Worm (Caenorhabditis elegans): ENCODE measurements around the gene T25D3.3.
A peak's percentile ranks its signal among the peaks of the same experiment; 100 is the strongest.

T25D3.3 gene

ce11 chrII:128929-129328 is 23.5 kb upstream of the T25D3.3 start, which contains the start of gene srd-3:
Gene srd-3 (minus strand): TSS chrII:129029.
- TF ChIP-seq R02D3.7 (tag; optimal IDR thresholded peaks at IDR 0.05) (no peak), skn-1 (tag; optimal IDR thresholded peaks at IDR 0.05) (no peak), C34F6.9 (tag; optimal IDR thresholded peaks at IDR 0.05) (no peak), gmeb-1 (tag; optimal IDR thresholded peaks at IDR 0.05) (no peak), lin-11 (tag; optimal IDR thresholded peaks at IDR 0.05) (no peak), ztf-1 (GFP tag; conservative IDR thresholded peaks at IDR 0.05) (no peak), ztf-11 (tag; optimal IDR thresholded peaks at IDR 0.05) (no peak), nhr-77 (tag; optimal IDR thresholded peaks at IDR 0.05) (no peak), ztf-4 (tag; optimal IDR thresholded peaks at IDR 0.05) (no peak), peb-1 (tag; optimal IDR thresholded peaks at IDR 0.05) (no peak), lin-13 (GFP tag; optimal IDR thresholded peaks at IDR 0.05) (no peak), F13H6.1 (tag; optimal IDR thresholded peaks at IDR 0.05) (no peak), lsy-2 (tag; optimal IDR thresholded peaks at IDR 0.05) (no peak)

ce11 chrII:129770-130169 is 22.6 kb upstream of the T25D3.3 start:
- TF ChIP-seq nhr-129 (tag; optimal IDR thresholded peaks at IDR 0.05) (no peak), crh-2 (tag; optimal IDR thresholded peaks at IDR 0.05) (no peak), sma-9 (GFP tag; optimal IDR thresholded peaks at IDR 0.05) (no peak), sma-9 (tag; optimal IDR thresholded peaks at IDR 0.05) (no peak), unc-55 (GFP tag; optimal IDR thresholded peaks at IDR 0.05) (peak; percentile 50), unc-62 (GFP tag; optimal IDR thresholded peaks at IDR 0.05) (no peak), elt-1 (tag; optimal IDR thresholded peaks at IDR 0.05) (no peak)

ce11 chrII:133548-134275 is 18.7 kb upstream of the T25D3.3 start, which contains the start of gene cwn-1:
Gene cwn-1 (minus strand): TSS chrII:133598.
- TF ChIP-seq R02D3.7 (tag; optimal IDR thresholded peaks at IDR 0.05) (no peak), nhr-11 (tag; optimal IDR thresholded peaks at IDR 0.05) (no peak), nhr-10 (tag; optimal IDR thresholded peaks at IDR 0.05) (no peak), nhr-23 (tag; optimal IDR thresholded peaks at IDR 0.05) (no peak), lin-13 (GFP tag; optimal IDR thresholded peaks at IDR 0.05) (no peak), Y55F3AM.14 (GFP tag; optimal IDR thresholded peaks at IDR 0.05) (no peak), peb-1 (tag; optimal IDR thresholded peaks at IDR 0.05) (no peak), aly-2 (tag; optimal IDR thresholded peaks at IDR 0.05) (no peak), ceh-16 (tag; optimal IDR thresholded peaks at IDR 0.05) (no peak)

ce11 chrII:135166-135565 is 17.2 kb upstream of the T25D3.3 start, which contains the start of gene K10B4.1:
Gene K10B4.1 (plus strand): TSS chrII:135466.
- TF ChIP-seq egl-27 (tag; optimal IDR thresholded peaks at IDR 0.05) (no peak), peb-1 (tag; optimal IDR thresholded peaks at IDR 0.05) (no peak), nhr-6 (tag; optimal IDR thresholded peaks at IDR 0.05) (no peak), lin-39 (tag; optimal IDR thresholded peaks at IDR 0.05) (no peak), zag-1 (tag; optimal IDR thresholded peaks at IDR 0.05) (no peak), ceh-16 (tag; optimal IDR thresholded peaks at IDR 0.05) (no peak), ama-1 (optimal IDR thresholded peaks at IDR 0.05) (no peak), dmd-4 (tag; optimal IDR thresholded peaks at IDR 0.05) (no peak), elt-1 (tag; optimal IDR thresholded peaks at IDR 0.05) (no peak), nhr-10 (tag; optimal IDR thresholded peaks at IDR 0.05) (no peak), alr-1 (tag; optimal IDR thresholded peaks at IDR 0.05) (no peak), lin-13 (GFP tag; optimal IDR thresholded peaks at IDR 0.05) (no peak), Y55F3AM.14 (GFP tag; optimal IDR thresholded peaks at IDR 0.05) (no peak), C34F6.9 (tag; optimal IDR thresholded peaks at IDR 0.05) (no peak)

- TF ChIP-seq unc-55 (GFP tag; optimal IDR thresholded peaks at IDR 0.05), result peak; percentile 14
- TF ChIP-seq alr-1 (tag; optimal IDR thresholded peaks at IDR 0.05), result no peak
- TF ChIP-seq crh-2 (tag; optimal IDR thresholded peaks at IDR 0.05), result no peak
- TF ChIP-seq nhr-237 (tag; optimal IDR thresholded peaks at IDR 0.05), result no peak
- TF ChIP-seq ceh-16 (tag; optimal IDR thresholded peaks at IDR 0.05), result no peak
- TF ChIP-seq elt-1 (tag; optimal IDR thresholded peaks at IDR 0.05), result no peak
- no peak for TF ChIP-seq lin-39 (tag; optimal IDR thresholded peaks at IDR 0.05)
- no peak for TF ChIP-seq unc-62 (GFP tag; optimal IDR thresholded peaks at IDR 0.05)
These were observed 5.5 kb upstream of the T25D3.3 start, which contains the start of gene T25D3.4 for ce11 chrII:146933-147332. Gene T25D3.4 (plus strand): TSS chrII:147233.
